Worm (Caenorhabditis elegans) whole organism, early embryonic: ENCODE measurements around the gene C35C5.10.

Experiments
- B0310.2 ChIP-seq: sonication (generic microtip); optimal IDR thresholded peaks from 2 replicates; lab custom pipeline; 2016; ENCODE audit warnings: mild to moderate bottlenecking, missing genetic modification characterization, missing compliant biosample characterization
- aly-1 ChIP-seq: sonication (generic microtip); optimal IDR thresholded peaks from 2 replicates; lab custom pipeline; 2016; ENCODE audit warnings: missing genetic modification characterization, missing compliant biosample characterization
- ama-1 ChIP-seq: fragments of 150-350 bp; optimal IDR thresholded peaks from 2 replicates; lab custom pipeline; 2014
- hmbx-1 ChIP-seq: sonication (generic microtip); optimal IDR thresholded peaks from 2 replicates; lab custom pipeline; 2016; ENCODE audit warnings: mild to moderate bottlenecking, missing genetic modification characterization, missing compliant biosample characterization
- hnd-1 ChIP-seq: sonication (generic microtip); optimal IDR thresholded peaks from 2 replicates; lab custom pipeline; 2016; ENCODE audit warnings: missing genetic modification characterization, missing compliant biosample characterization
- tbx-37 ChIP-seq: fragments of 200-800 bp; sonication (Bioruptor generic); conservative IDR thresholded peaks from 2 replicates; pipeline ENCODE4 v1.3.6; 2022; ENCODE audit warnings: missing genetic modification reagents, missing genetic modification characterization, missing compliant biosample characterization

- TF ChIP-seq aly-1 (tag; lab: Kevin White, UChicago) (no peak), hnd-1 (tag; lab: Kevin White, UChicago) (no peak), B0310.2 (tag; lab: Kevin White, UChicago) (no peak), hmbx-1 (tag; lab: Kevin White, UChicago) (no peak), ama-1 (lab: Kevin White, UChicago) (no peak), tbx-37 (GFP tag; lab: Robert Waterston, UW) (no peak)
Observed at ce11 chrX:11509547-11509946, 46.5 kb upstream of the C35C5.10 start.
